Worm (Caenorhabditis elegans): ENCODE results near the gene Y6E2A.1.
"Not testable (repeated sequence)": the region's sequence is repeated elsewhere in the genome, so short reads cannot be mapped to it uniquely, and the experiment has no call there.

The Y6E2A.1 gene

DNA sequence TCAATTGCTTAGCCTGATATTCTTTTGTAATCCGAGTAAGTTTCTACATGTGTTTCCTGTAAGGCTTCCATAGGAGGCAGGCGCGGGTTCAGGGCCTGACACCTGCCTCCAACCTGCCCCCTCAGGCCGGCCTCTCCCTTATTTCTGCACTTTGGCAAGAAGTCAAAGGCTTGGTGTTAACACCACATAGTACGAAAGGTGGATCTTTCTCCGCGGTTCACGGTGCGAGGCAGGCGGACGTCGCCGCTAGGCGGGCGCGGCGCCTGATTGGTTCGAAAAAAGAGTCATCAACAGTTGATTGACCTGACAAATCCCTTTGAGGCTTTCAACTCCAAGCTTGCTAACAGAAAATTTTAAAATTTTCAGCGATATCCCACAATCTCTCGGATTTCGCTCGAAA is 35.4 kb downstream of the Y6E2A.1 start:
- TF ChIP-seq elt-4 (tag; optimal IDR thresholded peaks at IDR 0.05) (no peak), ttx-3 (tag; optimal IDR thresholded peaks at IDR 0.05) (no peak), ceh-24 (tag; optimal IDR thresholded peaks at IDR 0.05) (no peak), lin-11 (tag; optimal IDR thresholded peaks at IDR 0.05) (no peak), unc-3 (GFP tag; conservative IDR thresholded peaks at IDR 0.05) (no peak), unc-3 (tag; optimal IDR thresholded peaks at IDR 0.05) (no peak), ceh-34 (tag; optimal IDR thresholded peaks at IDR 0.05) (no peak), hlh-15 (tag; optimal IDR thresholded peaks at IDR 0.05) (no peak), hlh-30 (tag; optimal IDR thresholded peaks at IDR 0.05; ENCODE audit: insufficient read depth) (no peak), hlh-8 (tag; optimal IDR thresholded peaks at IDR 0.05) (no peak), pha-2 (tag; optimal IDR thresholded peaks at IDR 0.05) (no peak), eyg-1 (tag; optimal IDR thresholded peaks at IDR 0.05) (no peak)

DNA sequence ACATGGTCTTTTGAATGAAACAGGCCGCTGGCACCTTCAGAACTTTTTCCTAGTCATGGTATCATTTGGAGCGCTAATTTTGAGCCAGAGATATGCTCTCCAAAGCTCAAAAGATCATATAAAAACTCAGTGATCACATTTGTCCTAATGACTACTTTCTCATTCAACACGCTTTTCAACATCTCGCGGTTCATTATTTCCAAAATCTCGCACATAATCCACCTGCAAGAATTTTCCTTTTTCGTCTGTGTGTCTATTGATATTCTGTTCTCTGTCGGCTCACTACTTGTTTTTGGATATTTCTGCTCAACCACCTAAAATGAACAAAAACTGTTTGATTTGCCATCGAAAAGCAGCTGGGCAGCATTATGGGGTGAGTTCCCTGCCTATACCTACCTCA is 36.6 kb downstream of the Y6E2A.1 start, which contains the start of gene nhr-51:
nhr-51 (plus strand) TSS at position 301 of the 400 bp plus-strand sequence.
- no peak for TF ChIP-seq ceh-14 (tag; optimal IDR thresholded peaks at IDR 0.05)
- no peak for TF ChIP-seq tbx-7 (tag; optimal IDR thresholded peaks at IDR 0.05)
- no peak for TF ChIP-seq Y22D7AL.16 (tag; optimal IDR thresholded peaks at IDR 0.05)
- TF ChIP-seq unc-3 (GFP tag; conservative IDR thresholded peaks at IDR 0.05): no peak
- no peak for TF ChIP-seq unc-3 (tag; optimal IDR thresholded peaks at IDR 0.05)
- no peak for TF ChIP-seq pat-9 (tag; optimal IDR thresholded peaks at IDR 0.05)
- TF ChIP-seq pha-2 (tag; optimal IDR thresholded peaks at IDR 0.05): no peak
- TF ChIP-seq ahr-1 (tag; optimal IDR thresholded peaks at IDR 0.05): no peak

DNA sequence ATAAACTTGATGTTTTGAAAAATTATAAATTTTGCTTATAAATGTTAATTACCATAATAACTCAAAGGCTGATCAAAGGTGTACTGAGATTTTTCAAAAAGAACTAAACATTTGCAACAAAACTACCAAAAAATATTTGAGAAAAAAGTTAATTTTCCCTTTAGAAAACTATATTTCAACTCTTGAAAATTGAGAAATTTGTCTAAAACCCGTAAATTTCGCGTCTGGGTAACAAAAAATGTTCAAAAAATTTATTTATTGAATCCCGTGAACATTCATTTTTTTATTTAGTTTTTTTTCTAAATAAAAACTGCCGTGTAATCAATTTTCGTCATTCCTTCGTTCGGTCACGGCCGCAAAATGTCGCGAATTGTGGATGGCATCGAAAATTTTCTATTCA is 40.2 kb downstream of the Y6E2A.1 start, which contains the start of gene K06B4.15:
K06B4.15 (plus strand) TSS at position 301 of the 400 bp plus-strand sequence.
- TF ChIP-seq unc-42 (tag; optimal IDR thresholded peaks at IDR 0.05); hlh-15 (tag; optimal IDR thresholded peaks at IDR 0.05); dmd-4 (tag; optimal IDR thresholded peaks at IDR 0.05; ENCODE audit: borderline replicate concordance): not testable (repeated sequence)

DNA sequence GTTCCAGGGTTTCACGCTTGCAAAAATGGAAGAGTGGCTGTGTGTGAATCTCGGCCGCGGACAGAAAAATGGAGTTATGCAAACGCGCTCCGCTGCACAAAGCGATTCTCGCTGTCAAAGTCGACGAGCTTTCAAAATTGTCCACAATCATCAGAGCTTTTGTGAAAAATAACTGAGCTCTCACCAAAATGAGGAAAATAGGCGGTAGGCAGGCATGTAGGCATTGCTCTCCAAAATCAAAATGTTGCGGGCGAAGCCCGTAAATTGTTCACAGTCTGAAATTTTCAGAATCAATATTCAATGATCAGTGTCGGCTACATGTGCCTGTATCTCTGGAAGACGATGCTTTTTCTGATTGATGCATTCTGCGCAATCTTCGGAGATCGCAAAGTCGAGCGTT is 41.4 kb downstream of the Y6E2A.1 start, which contains the start of gene K06B4.4:
K06B4.4 (plus strand) TSS at position 301 of the 400 bp plus-strand sequence.
- TF ChIP-seq ahr-1 (tag; optimal IDR thresholded peaks at IDR 0.05): no peak
- no peak for TF ChIP-seq Y22D7AL.16 (tag; optimal IDR thresholded peaks at IDR 0.05)
- no peak for TF ChIP-seq dve-1 (tag; optimal IDR thresholded peaks at IDR 0.05)
- no peak for TF ChIP-seq pha-2 (tag; optimal IDR thresholded peaks at IDR 0.05)
- no peak for TF ChIP-seq mec-3 (tag; optimal IDR thresholded peaks at IDR 0.05; ENCODE audit: borderline replicate concordance)
- TF ChIP-seq F13H6.1 (tag; optimal IDR thresholded peaks at IDR 0.05): no peak
- no peak for TF ChIP-seq hlh-13 (GFP tag; optimal IDR thresholded peaks at IDR 0.05)
- TF ChIP-seq ceh-48 (tag; optimal IDR thresholded peaks at IDR 0.05): no peak
- TF ChIP-seq unc-42 (tag; optimal IDR thresholded peaks at IDR 0.05): no peak
- no peak for TF ChIP-seq ceh-31 (tag; optimal IDR thresholded peaks at IDR 0.05)
- TF ChIP-seq sox-2 (GFP tag; IDR thresholded peaks at IDR 0.05): no peak
- TF ChIP-seq ttx-3 (tag; optimal IDR thresholded peaks at IDR 0.05): no peak
- no peak for TF ChIP-seq ztf-16 (tag; optimal IDR thresholded peaks at IDR 0.05)
- TF ChIP-seq npax-4 (tag; optimal IDR thresholded peaks at IDR 0.05): no peak
- TF ChIP-seq tbx-2 (tag; optimal IDR thresholded peaks at IDR 0.05): no peak
- TF ChIP-seq sox-4 (tag; optimal IDR thresholded peaks at IDR 0.05): no peak
- TF ChIP-seq pqm-1 (tag; optimal IDR thresholded peaks at IDR 0.05): no peak
- no peak for TF ChIP-seq lin-11 (tag; optimal IDR thresholded peaks at IDR 0.05)
- no peak for TF ChIP-seq unc-3 (GFP tag; conservative IDR thresholded peaks at IDR 0.05)
- no peak for TF ChIP-seq unc-3 (tag; optimal IDR thresholded peaks at IDR 0.05)

DNA sequence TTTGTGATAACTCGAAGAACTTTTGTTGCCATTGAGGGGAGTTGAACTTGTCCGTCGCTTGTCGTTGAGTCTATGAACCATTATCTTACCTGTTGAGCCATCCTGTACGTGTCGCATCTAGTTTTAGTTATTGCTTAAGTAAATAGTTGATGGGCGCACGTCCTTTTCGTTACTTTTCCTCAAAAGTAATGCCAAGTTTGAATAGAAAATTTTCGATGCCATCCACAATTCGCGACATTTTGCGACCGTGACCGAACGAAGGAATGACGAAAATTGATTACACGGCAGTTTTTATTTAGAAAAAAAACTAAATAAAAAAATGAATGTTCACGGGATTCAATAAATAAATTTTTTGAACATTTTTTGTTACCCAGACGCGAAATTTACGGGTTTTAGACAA is 42.1 kb downstream of the Y6E2A.1 start, which contains the start of gene F53E4.1:
F53E4.1 (minus strand) TSS at position 101 of the 400 bp plus-strand sequence.
- not testable (repeated sequence) for TF ChIP-seq hlh-30 (tag; optimal IDR thresholded peaks at IDR 0.05; ENCODE audit: insufficient read depth); ceh-48 (tag; optimal IDR thresholded peaks at IDR 0.05); zip-5 (tag; optimal IDR thresholded peaks at IDR 0.05)

All from whole organism, late embryonic.